Worm (Caenorhabditis elegans): ENCODE results near the gene F43G6.17.

The F43G6.17 gene

DNA sequence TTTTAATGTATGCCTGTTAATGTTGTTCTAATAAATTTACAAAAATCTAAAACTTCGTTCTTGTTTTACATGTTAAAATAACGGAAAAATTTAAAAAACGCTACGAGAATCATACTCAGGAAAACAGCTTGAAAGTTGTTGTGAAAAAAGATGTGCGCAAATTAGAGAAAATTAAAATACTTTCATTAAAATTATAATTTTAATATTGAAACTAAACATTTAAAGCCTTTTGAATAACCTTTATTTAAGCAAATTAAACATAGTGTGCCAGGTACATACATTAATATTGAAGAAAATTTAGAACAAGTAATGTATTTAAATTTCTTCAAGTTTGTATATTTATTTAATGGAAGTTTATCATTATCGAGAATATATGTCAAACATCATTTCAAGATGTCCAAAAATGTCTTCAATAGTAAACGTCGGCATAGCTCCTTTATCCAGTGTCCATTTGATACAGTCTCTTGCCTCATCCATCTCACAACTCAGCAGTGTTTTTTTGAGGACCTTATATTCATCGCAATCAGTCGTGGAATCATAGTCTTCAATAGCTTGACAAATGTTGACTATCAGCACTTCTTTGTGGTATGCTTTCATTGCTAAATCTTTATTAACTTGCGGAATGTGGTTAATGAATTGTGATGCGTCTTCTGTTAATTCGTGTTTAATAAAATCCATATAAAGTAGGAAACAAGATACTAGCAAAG, 40.6 kb upstream of the F43G6.17 start (continued):
- TF ChIP-seq lir-3 (tag; optimal IDR thresholded peaks at IDR 0.05; ENCODE audit: poor library complexity) = no peak
- no peak for TF ChIP-seq ets-5 (GFP tag; IDR thresholded peaks at IDR 0.05)
- TF ChIP-seq efl-1 (optimal IDR thresholded peaks at IDR 0.05) = no peak
- peak in 1 of 2 experiments; percentile 42 for TF ChIP-seq efl-1 (GFP tag; optimal IDR thresholded peaks at IDR 0.05 in 1 of 2)
- TF ChIP-seq unc-86 (tag; optimal IDR thresholded peaks at IDR 0.05) = peak; percentile 21
- no peak for TF ChIP-seq ceh-63 (GFP tag; optimal IDR thresholded peaks at IDR 0.05)
- TF ChIP-seq snpc-4 (tag; optimal IDR thresholded peaks at IDR 0.05) = peak; percentile 63
- TF ChIP-seq elt-3 (tag; optimal IDR thresholded peaks at IDR 0.05) = peak in 1 of 6 experiments; percentile 65
- no peak for TF ChIP-seq unc-30 (tag; optimal IDR thresholded peaks at IDR 0.05)
- no peak for TF ChIP-seq nhr-76 (tag; optimal IDR thresholded peaks at IDR 0.05)
- peak; percentile 26 for TF ChIP-seq nhr-90 (tag; optimal IDR thresholded peaks at IDR 0.05; ENCODE audit: poor library complexity)
- peak; percentile 14; the same call in 1 of the 2 replicates for TF ChIP-seq isw-1 (GFP tag; IDR thresholded peaks at IDR 0.05)
- no peak for TF ChIP-seq rnt-1 (tag; optimal IDR thresholded peaks at IDR 0.05)
- TF ChIP-seq aha-1 (tag; optimal IDR thresholded peaks at IDR 0.05) = peak; percentile 27
- TF ChIP-seq C34B4.2 (tag; optimal IDR thresholded peaks at IDR 0.05) = no peak
- TF ChIP-seq Y116A8C.19 (tag; optimal IDR thresholded peaks at IDR 0.05; ENCODE audit: borderline replicate concordance) = no peak
- TF ChIP-seq lsy-2 (tag; optimal IDR thresholded peaks at IDR 0.05) = peak in 1 of 2 experiments; percentile 89
- peak; percentile 98 for TF ChIP-seq ama-1 (optimal IDR thresholded peaks at IDR 0.05)
- peak; percentile 56 for TF ChIP-seq mef-2 (tag; optimal IDR thresholded peaks at IDR 0.05)
- TF ChIP-seq nhr-47 (tag; optimal IDR thresholded peaks at IDR 0.05) = no peak
- TF ChIP-seq fos-1 (tag; optimal IDR thresholded peaks at IDR 0.05) = no peak
- no peak for TF ChIP-seq grh-1 (GFP tag; IDR thresholded peaks at IDR 0.05)
- TF ChIP-seq C04F5.9 (tag; optimal IDR thresholded peaks at IDR 0.05) = no peak
- no peak for TF ChIP-seq pag-3 (tag; optimal IDR thresholded peaks at IDR 0.05; ENCODE audit: borderline replicate concordance, insufficient read depth)
- TF ChIP-seq dsc-1 (tag; optimal IDR thresholded peaks at IDR 0.05) = no peak
- TF ChIP-seq sox-4 (tag; optimal IDR thresholded peaks at IDR 0.05) = no peak
- peak; percentile 31 for TF ChIP-seq swsn-7 (tag; optimal IDR thresholded peaks at IDR 0.05)
- no peak for TF ChIP-seq alr-1 (tag; optimal IDR thresholded peaks at IDR 0.05; ENCODE audit: borderline replicate concordance)
- peak; percentile 8 for TF ChIP-seq elt-2 (tag; optimal IDR thresholded peaks at IDR 0.05)
- TF ChIP-seq lin-35 (GFP tag; optimal IDR thresholded peaks at IDR 0.05) = peak; percentile 2 to 53
- TF ChIP-seq ztf-4 (tag; optimal IDR thresholded peaks at IDR 0.05) = peak; percentile 91
- no peak for TF ChIP-seq efl-3 (GFP tag; optimal IDR thresholded peaks at IDR 0.05)
- TF ChIP-seq hlh-17 (GFP tag; optimal IDR thresholded peaks at IDR 0.05; ENCODE audit: borderline replicate concordance) = no peak
- peak; percentile 41 for TF ChIP-seq nhr-19 (GFP tag; conservative IDR thresholded peaks at IDR 0.05)
- TF ChIP-seq tlp-1 (tag; optimal IDR thresholded peaks at IDR 0.05) = no peak
- no peak for TF ChIP-seq fkh-10 (GFP tag; optimal IDR thresholded peaks at IDR 0.05)
- TF ChIP-seq pqm-1 (tag; optimal IDR thresholded peaks at IDR 0.05) = no peak
- TF ChIP-seq nhr-12 (tag; optimal IDR thresholded peaks at IDR 0.05) = no peak
- TF ChIP-seq ceh-82 (tag; optimal IDR thresholded peaks at IDR 0.05) = no peak
- TF ChIP-seq fkh-4 (tag; optimal IDR thresholded peaks at IDR 0.05; ENCODE audit: borderline replicate concordance) = no peak
- TF ChIP-seq mep-1 (tag; optimal IDR thresholded peaks at IDR 0.05) = peak; percentile 95
- TF ChIP-seq ceh-90 (tag; optimal IDR thresholded peaks at IDR 0.05) = no peak

Measured in whole organism, L1 larva.